Worm (Caenorhabditis elegans): ENCODE measurements around the gene cpt-5.

DNA sequence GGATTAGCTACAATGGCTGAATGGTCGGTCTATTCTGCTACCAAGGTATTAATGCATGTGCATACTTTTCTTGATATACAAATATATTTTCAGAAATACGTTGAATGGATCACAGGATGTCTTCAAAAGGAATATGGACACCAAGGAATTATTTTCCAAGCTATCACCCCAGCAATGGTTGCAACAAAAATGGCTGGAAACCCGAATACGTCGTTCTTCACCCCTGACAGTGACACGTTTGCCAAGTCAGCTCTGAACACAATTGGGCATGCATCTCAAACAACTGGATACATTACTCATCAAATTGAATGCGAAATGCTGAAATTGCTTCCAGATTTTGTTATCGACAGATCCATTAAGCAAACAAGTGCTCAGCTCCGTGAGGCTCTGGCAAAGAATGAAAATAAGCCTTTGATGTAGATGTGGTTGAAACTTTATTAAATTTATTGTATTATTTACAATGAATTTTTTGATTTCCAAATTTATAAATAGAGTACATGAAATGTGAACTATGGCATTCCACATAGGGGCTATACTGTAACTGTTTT, 34.6 kb downstream of the cpt-5 start:
- no peak for TF ChIP-seq tbx-11 (GFP tag; IDR thresholded peaks at IDR 0.05)
- TF ChIP-seq ceh-13 (GFP tag; optimal IDR thresholded peaks at IDR 0.05) = no peak
- TF ChIP-seq pes-1 (GFP tag; IDR thresholded peaks at IDR 0.05) = no peak
- TF ChIP-seq flt-1 (GFP tag; IDR thresholded peaks at IDR 0.05) = no peak
- no peak for TF ChIP-seq ama-1 (optimal IDR thresholded peaks at IDR 0.05)
- TF ChIP-seq tbx-37 (GFP tag; conservative IDR thresholded peaks at IDR 0.05) = no peak
- no peak for TF ChIP-seq sea-1 (GFP tag; conservative IDR thresholded peaks at IDR 0.05)
- TF ChIP-seq ceh-36 (tag; optimal IDR thresholded peaks at IDR 0.05) = no peak
- TF ChIP-seq scrt-1 (GFP tag; IDR thresholded peaks at IDR 0.05) = no peak
- TF ChIP-seq B0310.2 (tag; optimal IDR thresholded peaks at IDR 0.05) = no peak
- TF ChIP-seq F13C5.2 (tag; optimal IDR thresholded peaks at IDR 0.05) = no peak
- TF ChIP-seq hmg-4 (GFP tag; optimal IDR thresholded peaks at IDR 0.05) = no peak
